Worm (Caenorhabditis elegans) whole organism, L2 larva: Measurements from ENCODE around the gene sri-2.

Source experiments
- ZK546.5 ChIP-seq: sonication (generic microtip); optimal IDR thresholded peaks from 2 replicates; lab custom pipeline; 2017; ENCODE audit warnings: missing biosample characterization, missing genetic modification characterization
- blmp-1 ChIP-seq: sonication (generic microtip); optimal IDR thresholded peaks from 2 replicates; lab custom pipeline; 2017; ENCODE audit warnings: missing genetic modification characterization, mild to moderate bottlenecking, missing compliant biosample characterization, antibody characterized with exemption, moderate library complexity; ENCODE audit not compliant: insufficient read depth
- fos-1 ChIP-seq: fragments of 150-350 bp; optimal IDR thresholded peaks from 2 replicates; lab custom pipeline; 2014; ENCODE audit warnings: missing biosample characterization, missing genetic modification characterization
- lsy-2 ChIP-seq, 2 experiments: fragments of 150-350 bp in 1 of 2; sonication (generic microtip) in 1 of 2; optimal IDR thresholded peaks; 2 replicates each; lab custom pipeline; 2014 to 2017; ENCODE audit warnings: missing biosample characterization in 2 of 2, missing genetic modification characterization in 2 of 2
- mdl-1 ChIP-seq, 2 experiments: fragments of 150-350 bp in 1 of 2; sonication (generic microtip) in 1 of 2; optimal IDR thresholded peaks; 2 replicates each; lab custom pipeline; 2017; ENCODE audit warnings: missing biosample characterization in 2 of 2, missing genetic modification characterization in 2 of 2
- nhr-12 ChIP-seq: fragments of 150-350 bp; optimal IDR thresholded peaks from 2 replicates; lab custom pipeline; 2014; ENCODE audit warnings: missing biosample characterization, missing genetic modification characterization
- nhr-6 ChIP-seq: fragments of 150-350 bp; optimal IDR thresholded peaks from 2 replicates; lab custom pipeline; 2014; ENCODE audit warnings: missing biosample characterization, missing genetic modification characterization
- snpc-4 ChIP-seq: fragments of 150-350 bp; optimal IDR thresholded peaks from 2 replicates; lab custom pipeline; 2014; ENCODE audit warnings: missing biosample characterization, missing genetic modification characterization
- unc-62 ChIP-seq: fragments of 150-350 bp; optimal IDR thresholded peaks from 2 replicates; lab custom pipeline; 2014; ENCODE audit warnings: missing biosample characterization, missing genetic modification reagents, missing genetic modification characterization
- zag-1 ChIP-seq: fragments of 150-350 bp; optimal IDR thresholded peaks from 2 replicates; lab custom pipeline; 2014; ENCODE audit warnings: missing biosample characterization, missing genetic modification characterization

DNA sequence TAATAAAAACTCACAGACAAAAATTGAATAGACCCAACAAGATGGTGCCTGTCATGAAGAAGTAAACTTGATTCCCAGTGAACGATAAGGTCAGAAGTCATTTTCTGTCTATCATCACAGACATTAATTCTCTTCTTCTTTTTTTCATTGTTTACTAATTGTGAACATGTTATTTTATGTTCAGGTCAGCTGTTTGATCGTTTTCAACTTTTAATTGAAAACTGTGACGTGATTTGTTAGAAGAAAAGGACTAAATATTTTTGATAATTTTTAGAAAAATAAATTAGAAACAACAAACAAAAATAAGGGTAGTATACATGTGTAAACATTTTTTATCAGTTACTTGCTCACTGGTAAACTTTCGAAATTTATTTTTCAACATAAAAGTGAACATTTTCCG is 4.6 kb upstream of the sri-2 start, which contains the start of gene F36G9.7:
- TF ChIP-seq unc-62 (GFP tag; lab: Kevin White, UChicago) (no peak), zag-1 (tag; lab: Kevin White, UChicago) (no peak), ZK546.5 (tag; lab: Kevin White, UChicago) (no peak), nhr-12 (no peak), fos-1 (tag; lab: Kevin White, UChicago) (no peak), lsy-2 (tag; optimal IDR thresholded peaks at IDR 0.05; lab: Kevin White, UChicago) (no peak), mdl-1 (tag; optimal IDR thresholded peaks at IDR 0.05; lab: Kevin White, UChicago) (no peak), blmp-1 (no peak), nhr-6 (tag; lab: Kevin White, UChicago) (no peak), snpc-4 (tag; lab: Kevin White, UChicago) (no peak)
